Fruit fly (Drosophila melanogaster) S2 (cell line): Measurements from ENCODE around the gene CG45413.

Experiments used
- CG8478 ChIP-seq: fragments of >200 bp; optimal IDR thresholded peaks from 2 replicates; lab custom pipeline; 2018
- CTCF ChIP-seq, 2 experiments: fragments of >200 bp; optimal IDR thresholded peaks; 2 replicates each; lab custom pipeline; 2018

DNA sequence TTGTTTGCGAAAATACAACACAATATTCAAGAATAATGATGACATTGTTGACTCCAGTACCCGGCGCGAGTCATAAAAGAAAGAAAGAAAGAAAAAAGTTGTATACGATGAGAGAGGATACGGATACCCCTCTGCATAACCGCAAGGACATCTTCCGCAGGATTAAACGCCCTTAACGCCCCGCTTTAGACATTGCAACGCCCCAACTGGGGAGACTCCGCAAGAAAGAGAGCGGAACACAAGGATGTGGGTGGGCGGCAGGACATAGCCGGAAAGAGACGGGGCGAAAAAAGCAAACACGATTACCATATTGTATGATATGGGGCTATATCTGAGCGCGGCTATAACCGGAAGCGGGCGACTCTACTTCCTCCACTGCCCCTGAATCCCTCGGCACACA is 20.5 kb downstream of the CG45413 start:
- TF ChIP-seq CTCF (optimal IDR thresholded peaks at IDR 0.05; lab: Kevin White, UChicago) (no peak), CG8478 (lab: Kevin White, UChicago) (no peak)
